Fruit fly (Drosophila melanogaster) whole organism: ENCODE data around the gene CG18528.

Source experiments
- pan ChIP-seq: fragments of >200 bp; optimal IDR thresholded peaks from 2 replicates; lab custom pipeline; 2017
- psq ChIP-seq: fragments of >200 bp; optimal IDR thresholded peaks from 2 replicates; lab custom pipeline; 2017

- TF ChIP-seq psq (lab: Kevin White, UChicago) (no peak), pan (no peak)
Observed at dm6 chr3R:24392207-24392939, 32.4 kb upstream of the CG18528 start, which contains the start of gene CG13616.
